Worm (Caenorhabditis elegans) whole organism, late embryonic: ENCODE measurements around the gene T25B9.9.

ENCODE experiments used
- C08G9.2 ChIP-seq: sonication (generic microtip); optimal IDR thresholded peaks from 2 replicates; lab custom pipeline; 2016; ENCODE audit warnings: mild to moderate bottlenecking, missing genetic modification characterization, moderate library complexity, missing compliant biosample characterization
- C38D4.7 ChIP-seq: fragments of 200-800 bp; sonication (Bioruptor generic); optimal IDR thresholded peaks from 2 replicates; lab custom pipeline; 2018; ENCODE audit warnings: mild to moderate bottlenecking, missing genetic modification characterization, moderate library complexity, missing compliant biosample characterization
- K02D7.2 ChIP-seq: sonication (generic microtip); optimal IDR thresholded peaks from 2 replicates; lab custom pipeline; 2017; ENCODE audit warnings: mild to moderate bottlenecking, missing genetic modification characterization, missing compliant biosample characterization
- ahr-1 ChIP-seq: sonication (generic microtip); optimal IDR thresholded peaks from 2 replicates; lab custom pipeline; 2016; ENCODE audit warnings: missing genetic modification characterization, missing compliant biosample characterization
- ama-1 ChIP-seq: fragments of 150-350 bp; optimal IDR thresholded peaks from 2 replicates; lab custom pipeline; 2014
- ceh-14 ChIP-seq: sonication (generic microtip); optimal IDR thresholded peaks from 2 replicates; lab custom pipeline; 2016; ENCODE audit warnings: missing genotype, missing genetic modification characterization, missing compliant biosample characterization
- ceh-19 ChIP-seq: fragments of 200-800 bp; sonication (Bioruptor generic); optimal IDR thresholded peaks from 2 replicates; lab custom pipeline; 2018; ENCODE audit warnings: mild to moderate bottlenecking, missing genetic modification characterization, missing compliant biosample characterization
- ceh-22 ChIP-seq: sonication (generic microtip); optimal IDR thresholded peaks from 2 replicates; lab custom pipeline; 2017; ENCODE audit warnings: missing biosample characterization, missing genetic modification characterization
- ceh-24 ChIP-seq: sonication (generic microtip); optimal IDR thresholded peaks from 2 replicates; lab custom pipeline; 2016; ENCODE audit warnings: mild to moderate bottlenecking, missing genetic modification characterization, missing compliant biosample characterization
- ceh-31 ChIP-seq: sonication (generic microtip); optimal IDR thresholded peaks from 2 replicates; lab custom pipeline; 2016; ENCODE audit warnings: missing genetic modification characterization, missing compliant biosample characterization
- ceh-34 ChIP-seq: sonication (generic microtip); optimal IDR thresholded peaks from 2 replicates; lab custom pipeline; 2016; ENCODE audit warnings: mild to moderate bottlenecking, missing genetic modification characterization, missing compliant biosample characterization
- ceh-45 ChIP-seq: fragments of 200-800 bp; sonication (Bioruptor generic); IDR thresholded peaks from 2 replicates; pipeline ENCODE4 v1.3.6; 2022; ENCODE audit warnings: missing genetic modification reagents, missing genetic modification characterization, missing compliant biosample characterization
- ceh-48 ChIP-seq: sonication (generic microtip); optimal IDR thresholded peaks from 2 replicates; lab custom pipeline; 2016; ENCODE audit warnings: missing genetic modification characterization, inconsistent platforms, missing compliant biosample characterization
- ceh-6 ChIP-seq: fragments of 200-800 bp; sonication (Bioruptor generic); optimal IDR thresholded peaks from 2 replicates; lab custom pipeline; 2018; ENCODE audit warnings: mild to moderate bottlenecking, missing genetic modification characterization, missing compliant biosample characterization
- ceh-9 ChIP-seq: sonication (generic microtip); optimal IDR thresholded peaks from 2 replicates; lab custom pipeline; 2016; ENCODE audit warnings: mild to moderate bottlenecking, missing genetic modification characterization, inconsistent platforms, missing compliant biosample characterization
- che-1 ChIP-seq: sonication (generic microtip); optimal IDR thresholded peaks from 2 replicates; lab custom pipeline; 2016; ENCODE audit warnings: mild to moderate bottlenecking, missing genetic modification characterization, missing compliant biosample characterization
- dmd-4 ChIP-seq: sonication (generic microtip); optimal IDR thresholded peaks from 2 replicates; lab custom pipeline; 2016; ENCODE audit warnings: borderline replicate concordance, missing genetic modification characterization, missing compliant biosample characterization
- elt-2 ChIP-seq: sonication (generic microtip); optimal IDR thresholded peaks from 2 replicates; lab custom pipeline; 2016; ENCODE audit warnings: missing genetic modification reagents, missing genetic modification characterization, missing compliant biosample characterization
- elt-4 ChIP-seq: sonication (generic microtip); optimal IDR thresholded peaks from 2 replicates; lab custom pipeline; 2016; ENCODE audit warnings: missing genetic modification characterization, missing compliant biosample characterization
- ets-4 ChIP-seq: sonication (generic microtip); optimal IDR thresholded peaks from 2 replicates; lab custom pipeline; 2016; ENCODE audit warnings: missing genetic modification characterization, missing compliant biosample characterization
- eyg-1 ChIP-seq: sonication (generic microtip); optimal IDR thresholded peaks from 2 replicates; lab custom pipeline; 2016; ENCODE audit warnings: missing genotype, missing genetic modification characterization, missing compliant biosample characterization
- fax-1 ChIP-seq: sonication (generic microtip); optimal IDR thresholded peaks from 2 replicates; lab custom pipeline; 2016; ENCODE audit warnings: missing genotype, missing genetic modification characterization, missing compliant biosample characterization
- fkh-10 ChIP-seq: fragments of 150-350 bp; optimal IDR thresholded peaks from 2 replicates; lab custom pipeline; 2014; ENCODE audit warnings: missing biosample characterization, missing genetic modification reagents, missing genetic modification characterization
- fkh-6 ChIP-seq: sonication (generic microtip); optimal IDR thresholded peaks from 2 replicates; lab custom pipeline; 2016; ENCODE audit warnings: missing genetic modification characterization, missing compliant biosample characterization
- gmeb-2 ChIP-seq: sonication (generic microtip); optimal IDR thresholded peaks from 2 replicates; lab custom pipeline; 2016; ENCODE audit warnings: missing genetic modification characterization, inconsistent platforms, missing compliant biosample characterization
- hlh-13 ChIP-seq: fragments of 200-800 bp; sonication (Bioruptor generic); optimal IDR thresholded peaks from 2 replicates; lab custom pipeline; 2018; ENCODE audit warnings: mild to moderate bottlenecking, missing genetic modification characterization, missing compliant biosample characterization
- hlh-30 ChIP-seq: sonication (generic microtip); optimal IDR thresholded peaks from 2 replicates; lab custom pipeline; 2017; ENCODE audit warnings: antibody characterized with exemption, missing genetic modification characterization, missing compliant biosample characterization; ENCODE audit not compliant: insufficient read depth
- hlh-8 ChIP-seq: sonication (generic microtip); optimal IDR thresholded peaks from 2 replicates; lab custom pipeline; 2016; ENCODE audit warnings: missing genotype, missing genetic modification characterization, missing compliant biosample characterization
- lin-11 ChIP-seq: fragments of 200-800 bp; sonication (Bioruptor generic); optimal IDR thresholded peaks from 2 replicates; lab custom pipeline; 2018; ENCODE audit warnings: mild to moderate bottlenecking, missing genetic modification characterization, missing compliant biosample characterization
- mec-3 ChIP-seq: sonication (generic microtip); optimal IDR thresholded peaks from 2 replicates; lab custom pipeline; 2016; ENCODE audit warnings: borderline replicate concordance, missing genetic modification characterization, missing compliant biosample characterization
- nfya-1 ChIP-seq: sonication (generic microtip); optimal IDR thresholded peaks from 2 replicates; lab custom pipeline; 2017; ENCODE audit warnings: missing genetic modification characterization, mild to moderate bottlenecking, missing compliant biosample characterization, antibody characterized with exemption, moderate library complexity
- nhr-11 ChIP-seq: fragments of 150-350 bp; optimal IDR thresholded peaks from 2 replicates; lab custom pipeline; 2014; ENCODE audit warnings: missing biosample characterization, missing genetic modification characterization
- nhr-232 ChIP-seq: sonication (generic microtip); optimal IDR thresholded peaks from 2 replicates; lab custom pipeline; 2016; ENCODE audit warnings: missing genetic modification characterization, missing compliant biosample characterization
- npax-4 ChIP-seq: sonication (generic microtip); optimal IDR thresholded peaks from 2 replicates; lab custom pipeline; 2016; ENCODE audit warnings: missing genetic modification characterization, missing compliant biosample characterization
- odd-2 ChIP-seq: sonication (generic microtip); optimal IDR thresholded peaks from 2 replicates; lab custom pipeline; 2017; ENCODE audit warnings: antibody characterized with exemption, mild to moderate bottlenecking, missing genetic modification characterization, missing compliant biosample characterization
- pag-3 ChIP-seq: sonication (generic microtip); optimal IDR thresholded peaks from 2 replicates; lab custom pipeline; 2016; ENCODE audit warnings: missing compliant biosample characterization, missing genetic modification characterization, borderline replicate concordance
- pat-9 ChIP-seq: fragments of 200-800 bp; sonication (Bioruptor generic); optimal IDR thresholded peaks from 2 replicates; lab custom pipeline; 2018; ENCODE audit warnings: mild to moderate bottlenecking, missing genetic modification characterization, moderate library complexity, missing compliant biosample characterization
- pha-2 ChIP-seq: sonication (generic microtip); optimal IDR thresholded peaks from 2 replicates; lab custom pipeline; 2017; ENCODE audit warnings: mild to moderate bottlenecking, missing genetic modification characterization, missing compliant biosample characterization
- pha-4 ChIP-seq: fragments of 150-350 bp; optimal IDR thresholded peaks from 2 replicates; lab custom pipeline; 2018; ENCODE audit warnings: missing biosample characterization, missing genetic modification reagents, missing genetic modification characterization
- pqm-1 ChIP-seq: sonication (generic microtip); optimal IDR thresholded peaks from 2 replicates; lab custom pipeline; 2016; ENCODE audit warnings: missing genetic modification characterization, missing compliant biosample characterization
- pros-1 ChIP-seq: fragments of 150-350 bp; optimal IDR thresholded peaks from 2 replicates; lab custom pipeline; 2014; ENCODE audit warnings: missing biosample characterization, missing genetic modification reagents, missing genetic modification characterization
- ref-2 ChIP-seq: sonication (generic microtip); optimal IDR thresholded peaks from 2 replicates; lab custom pipeline; 2016; ENCODE audit warnings: missing genetic modification characterization, missing compliant biosample characterization
- sdc-2 ChIP-seq: sonication (generic microtip); optimal IDR thresholded peaks from 2 replicates; lab custom pipeline; 2016; ENCODE audit warnings: missing genotype, missing genetic modification characterization, missing compliant biosample characterization
- sox-2 ChIP-seq: fragments of 200-800 bp; sonication (Bioruptor generic); IDR thresholded peaks from 2 replicates; pipeline ENCODE4 v1.3.6; 2022; ENCODE audit warnings: missing genetic modification reagents, missing genetic modification characterization, missing compliant biosample characterization
- syd-9 ChIP-seq: sonication (generic microtip); optimal IDR thresholded peaks from 2 replicates; lab custom pipeline; 2016; ENCODE audit warnings: mild to moderate bottlenecking, missing genetic modification characterization, moderate library complexity, missing compliant biosample characterization
- tbx-2 ChIP-seq: sonication (generic microtip); optimal IDR thresholded peaks from 2 replicates; lab custom pipeline; 2016; ENCODE audit warnings: missing genetic modification characterization, missing compliant biosample characterization
- tbx-7 ChIP-seq: sonication (generic microtip); optimal IDR thresholded peaks from 2 replicates; lab custom pipeline; 2016; ENCODE audit warnings: missing genotype, missing genetic modification characterization, missing compliant biosample characterization
- unc-3 ChIP-seq, 2 experiments: fragments of 200-800 bp in 1 of 2; sonication (Bioruptor generic) in 1 of 2; sonication (generic microtip) in 1 of 2; conservative IDR thresholded peaks in 1 of 2; optimal IDR thresholded peaks in 1 of 2; 2 replicates each; pipeline versions ENCODE4 v1.3.6 to Lab custom; 2016 to 2022; ENCODE audit warnings: missing compliant biosample characterization in 2 of 2, missing genetic modification characterization in 2 of 2, missing genetic modification reagents in 1 of 2
- unc-42 ChIP-seq: sonication (generic microtip); optimal IDR thresholded peaks from 2 replicates; lab custom pipeline; 2016; ENCODE audit warnings: missing genotype, missing genetic modification characterization, missing compliant biosample characterization
- unc-86 ChIP-seq: sonication (generic microtip); optimal IDR thresholded peaks from 2 replicates; lab custom pipeline; 2016; ENCODE audit warnings: missing genetic modification characterization, missing compliant biosample characterization
- zip-5 ChIP-seq: sonication (generic microtip); optimal IDR thresholded peaks from 2 replicates; lab custom pipeline; 2016; ENCODE audit warnings: missing genetic modification characterization, missing compliant biosample characterization

T25B9.9 gene

ce11 chrIV:10821672-10822304, 52.3 kb downstream of the T25B9.9 start:
- TF ChIP-seq ceh-14 (tag; lab: Kevin White, UChicago) (peak; percentile 56), nhr-232 (peak; percentile 38), hlh-13 (no peak), che-1 (tag; lab: Kevin White, UChicago) (peak; percentile 1), dmd-4 (tag; lab: Kevin White, UChicago) (peak; percentile 38), pros-1 (tag; lab: Kevin White, UChicago) (peak; percentile 85), lin-11 (tag; lab: Kevin White, UChicago) (no peak), nhr-11 (tag; lab: Kevin White, UChicago) (no peak), fax-1 (tag; lab: Kevin White, UChicago) (no peak), tbx-2 (tag; lab: Kevin White, UChicago) (peak; percentile 88), ceh-6 (GFP tag; lab: Kevin White, UChicago) (peak; percentile 48), hlh-30 (tag; lab: Kevin White, UChicago) (no peak), fkh-10 (GFP tag; lab: Kevin White, UChicago) (no peak), ceh-22 (tag; lab: Kevin White, UChicago) (peak; percentile 20), K02D7.2 (no peak), ama-1 (peak; percentile 55), sdc-2 (tag; lab: Kevin White, UChicago) (peak; percentile 76), C08G9.2 (tag; lab: Kevin White, UChicago) (peak; percentile 53), ets-4 (tag; lab: Kevin White, UChicago) (peak; percentile 51), fkh-6 (tag; lab: Kevin White, UChicago) (peak; percentile 27), unc-86 (tag; lab: Kevin White, UChicago) (peak; percentile 34), ceh-31 (tag; lab: Kevin White, UChicago) (peak; percentile 93), sox-2 (no peak; the same call in 1 of the 2 replicates), elt-4 (tag; lab: Kevin White, UChicago) (no peak), pat-9 (tag; lab: Kevin White, UChicago) (no peak), tbx-7 (peak; percentile 39), pha-4 (tag; lab: Kevin White, UChicago) (no peak), ceh-19 (GFP tag; lab: Kevin White, UChicago) (peak; percentile 8), hlh-8 (tag; lab: Kevin White, UChicago) (peak; percentile 79), nfya-1 (peak; percentile 89), ahr-1 (no peak), gmeb-2 (tag; lab: Kevin White, UChicago) (peak; percentile 18), odd-2 (tag; lab: Kevin White, UChicago) (no peak), unc-3 (GFP tag; conservative IDR thresholded peaks at IDR 0.05; lab: Robert Waterston, UW) (peak; percentile 62; the same call in 1 of the 2 replicates), unc-3 (tag; optimal IDR thresholded peaks at IDR 0.05; lab: Kevin White, UChicago) (no peak), zip-5 (no peak), pha-2 (tag; lab: Kevin White, UChicago) (no peak), npax-4 (tag; lab: Kevin White, UChicago) (no peak), ceh-48 (tag; lab: Kevin White, UChicago) (no peak), eyg-1 (tag; lab: Kevin White, UChicago) (peak; percentile 72), elt-2 (peak; percentile 32), ref-2 (peak; percentile 76), ceh-45 (GFP tag; lab: Robert Waterston, UW) (no peak), syd-9 (tag; lab: Kevin White, UChicago) (peak; percentile 83), mec-3 (no peak), pag-3 (tag; lab: Kevin White, UChicago) (peak; percentile 8), unc-42 (tag; lab: Kevin White, UChicago) (peak; percentile 70), C38D4.7 (GFP tag; lab: Kevin White, UChicago) (no peak), ceh-9 (tag; lab: Kevin White, UChicago) (no peak), ceh-24 (no peak), ceh-34 (tag; lab: Kevin White, UChicago) (peak; percentile 89), pqm-1 (tag; lab: Kevin White, UChicago) (peak; percentile 71)
